Fruit fly (Drosophila melanogaster) whole organism, embryonic: ENCODE measurements around the gene msps.

Experiments used
- CG10959 ChIP-seq: fragments of 200-800 bp; sonication (Bioruptor generic); IDR thresholded peaks from 2 replicates; pipeline ENCODE4 v1.3.6; 2022; ENCODE audit warnings: missing biosample characterization, missing genetic modification characterization
- CG14014 ChIP-seq: fragments of 200-800 bp; sonication (Bioruptor generic); IDR thresholded peaks from 2 replicates; pipeline ENCODE4 v1.3.6; 2022; ENCODE audit warnings: missing biosample characterization, missing genetic modification characterization
- CG15011 ChIP-seq: fragments of 200-800 bp; sonication (Bioruptor generic); optimal IDR thresholded peaks from 3 replicates; lab custom pipeline; 2018; ENCODE audit warnings: missing biosample characterization, mild to moderate bottlenecking, missing genetic modification characterization
- CG16815 ChIP-seq: fragments of 200-800 bp; sonication (Bioruptor generic); optimal IDR thresholded peaks from 3 replicates; lab custom pipeline; 2017; ENCODE audit warnings: missing biosample characterization, mild to moderate bottlenecking, missing genetic modification characterization
- CG4328 ChIP-seq: fragments of 200-800 bp; sonication (Bioruptor generic); optimal IDR thresholded peaks from 3 replicates; lab custom pipeline; 2017; ENCODE audit warnings: missing biosample characterization, missing genetic modification reagents, missing genetic modification characterization
- CG9727 ChIP-seq: fragments of 200-800 bp; sonication (Bioruptor generic); optimal IDR thresholded peaks from 3 replicates; lab custom pipeline; 2017; ENCODE audit warnings: missing biosample characterization, mild to moderate bottlenecking, missing genetic modification characterization
- D19A ChIP-seq: fragments of 200-800 bp; optimal IDR thresholded peaks from 3 replicates; lab custom pipeline; 2019; ENCODE audit warnings: missing biosample characterization, mild to moderate bottlenecking, missing genetic modification characterization, moderate library complexity
- Poxn ChIP-seq: fragments of 200-800 bp; sonication (Bioruptor generic); IDR thresholded peaks from 2 replicates; pipeline ENCODE4 v1.3.6; 2022; ENCODE audit warnings: missing biosample characterization, missing genetic modification characterization
- cwo ChIP-seq: fragments of 200-800 bp; sonication (Bioruptor generic); optimal IDR thresholded peaks from 3 replicates; lab custom pipeline; 2017; ENCODE audit warnings: missing biosample characterization, missing genetic modification characterization, mild to moderate bottlenecking, moderate library complexity, missing genetic modification reagents
- fru ChIP-seq: fragments of >200 bp; optimal IDR thresholded peaks from 2 replicates; lab custom pipeline; 2017
- gro ChIP-seq: fragments of 200-800 bp; sonication (Bioruptor generic); optimal IDR thresholded peaks from 2 replicates; lab custom pipeline; 2016; ENCODE audit warnings: missing biosample characterization, missing genetic modification characterization
- odd ChIP-seq: fragments of 200-800 bp; sonication (Bioruptor generic); optimal IDR thresholded peaks from 2 replicates; lab custom pipeline; 2017; ENCODE audit warnings: missing biosample characterization, mild to moderate bottlenecking, missing genetic modification characterization
- sr ChIP-seq: fragments of 200-800 bp; sonication (Bioruptor generic); IDR thresholded peaks from 3 replicates; pipeline ENCODE4 v1.3.6; 2022; ENCODE audit warnings: missing biosample characterization, missing genetic modification characterization
- wor ChIP-seq: fragments of 200-800 bp; sonication (Bioruptor generic); IDR thresholded peaks from 2 replicates; pipeline ENCODE4 v1.3.6; 2022; ENCODE audit warnings: missing biosample characterization, missing genetic modification characterization

DNA sequence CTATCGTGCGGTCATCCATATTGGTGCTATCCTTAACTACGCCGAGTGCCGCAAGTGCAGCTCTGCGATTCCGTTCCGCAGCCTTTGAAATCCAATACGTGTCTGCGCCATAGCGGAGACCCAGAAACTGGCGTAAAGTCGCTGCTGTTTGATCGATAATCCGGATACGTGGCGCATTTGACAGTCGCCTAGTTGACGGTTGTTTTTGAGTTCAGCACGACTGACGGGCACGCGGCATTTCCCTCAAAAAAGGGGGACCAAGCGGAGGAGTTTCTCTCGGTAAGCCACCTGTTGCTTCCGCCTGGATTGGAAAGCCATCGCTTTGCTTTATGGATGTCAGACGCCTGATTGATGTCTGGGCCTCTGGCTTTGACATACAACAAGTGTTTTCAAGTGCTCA, 16.9 kb downstream of the msps start, which contains the start of gene CG10185:
- TF ChIP-seq fru (no peak), cwo (no peak), odd (GFP tag; lab: Kevin White, UChicago) (no peak), Poxn (no peak), gro (GFP tag; lab: Kevin White, UChicago) (no peak), CG15011 (GFP tag; lab: Kevin White, UChicago) (no peak), CG14014 (GFP tag; lab: Robert Waterston, UW) (no peak), CG10959 (no peak), wor (GFP tag; lab: Robert Waterston, UW) (no peak), sr (GFP tag; lab: Robert Waterston, UW) (no peak), CG9727 (GFP tag; lab: Kevin White, UChicago) (no peak), CG4328 (GFP tag; lab: Kevin White, UChicago) (no peak), CG16815 (GFP tag; lab: Kevin White, UChicago) (no peak), D19A (tag; lab: Kevin White, UChicago) (no peak)
